Comparison of ENCODE assay signal across 1 fruit fly cellular context in genomic region chrX:9550565-9551145, dm6.
TF ChIP-seq lines count a peak whose summit lies in the region.

Gene CG32700, minus strand, starts transcription at chrX:9550838.

TF ChIP-seq in whole organism, embryonic, 481 proteins besides CTCF, POLR2A, EP300 and RAD21 (continued from another document):
- TF ChIP-seq sens (GFP tag; lab: Kevin White, UChicago) (peak; percentile 42), E2f2 (GFP tag; IDR thresholded peaks at IDR 0.05; lab: Robert Waterston, UW) (peak; percentile 28; the same call in 1 of the 2 replicates), dpn (GFP tag; optimal IDR thresholded peaks at IDR 0.05; lab: Kevin White, UChicago) (no peak), NC2α (GFP tag; optimal IDR thresholded peaks at IDR 0.05; lab: Kevin White, UChicago) (no peak), onecut (GFP tag; IDR thresholded peaks at IDR 0.05; lab: Robert Waterston, UW) (no peak), Deaf1 (tag; optimal IDR thresholded peaks at IDR 0.05; lab: Kevin White, UChicago) (peak; percentile 81), bsh (GFP tag; optimal IDR thresholded peaks at IDR 0.05; lab: Kevin White, UChicago) (no peak), bbx (GFP tag; IDR thresholded peaks at IDR 0.05; lab: Robert Waterston, UW; ENCODE audit: partially characterized antibody) (peak; percentile 34; the same call in 1 of the 2 replicates), Dfd (GFP tag; optimal IDR thresholded peaks at IDR 0.05; lab: Kevin White, UChicago) (no peak), scrt (GFP tag; optimal IDR thresholded peaks at IDR 0.05; lab: Kevin White, UChicago) (peak; percentile 76), CG13287 (GFP tag; IDR thresholded peaks at IDR 0.05; lab: Robert Waterston, UW; ENCODE audit: partially characterized antibody) (peak; percentile 26; the same call in 1 of the 2 replicates), pita (GFP tag; optimal IDR thresholded peaks at IDR 0.05; lab: Kevin White, UChicago) (peak; percentile 14), CG31365 (tag; optimal IDR thresholded peaks at IDR 0.05; lab: Kevin White, UChicago) (no peak), Jarid2 (GFP tag; optimal IDR thresholded peaks at IDR 0.05; lab: Kevin White, UChicago) (peak; percentile 21), CG10543 (GFP tag; optimal IDR thresholded peaks at IDR 0.05; lab: Kevin White, UChicago) (no peak), CG3995 (GFP tag; optimal IDR thresholded peaks at IDR 0.05; lab: Kevin White, UChicago) (peak; percentile 97), CG10209 (GFP tag; optimal IDR thresholded peaks at IDR 0.05; lab: Kevin White, UChicago) (no peak), chinmo (GFP tag; IDR thresholded peaks at IDR 0.05; lab: Robert Waterston, UW; ENCODE audit: partially characterized antibody) (0 out of 4 replicates have a peak, but pooled peaks have one; percentile 50)
TF ChIP-seq in whole organism, embryonic: peak in this region for 23.
